Worm (Caenorhabditis elegans): Measurements from ENCODE around the gene srsx-26.

ce11 chrV:10101916-10102315 is 46.5 kb upstream of the srsx-26 start, which contains the start of gene C08B6.14:
- TF ChIP-seq nhr-28 (tag; optimal IDR thresholded peaks at IDR 0.05) (no peak), cnd-1 (tag; optimal IDR thresholded peaks at IDR 0.05) (no peak), nhr-76 (tag; optimal IDR thresholded peaks at IDR 0.05) (no peak), nhr-12 (tag; optimal IDR thresholded peaks at IDR 0.05) (no peak), elt-3 (tag; optimal IDR thresholded peaks at IDR 0.05) (no peak), unc-62 (GFP tag; optimal IDR thresholded peaks at IDR 0.05) (no peak), ceh-83 (GFP tag; optimal IDR thresholded peaks at IDR 0.05) (no peak), elt-1 (tag; optimal IDR thresholded peaks at IDR 0.05; ENCODE audit: borderline replicate concordance, insufficient read depth) (no peak)

Measured in whole organism, mixed stage, embryonic.